Worm (Caenorhabditis elegans) whole organism, L4 larva: Measurements from ENCODE around the gene C50D2.2.

ENCODE experiments used
- F10B5.3 ChIP-seq: sonication (generic microtip); optimal IDR thresholded peaks from 2 replicates; lab custom pipeline; 2016; ENCODE audit warnings: mild to moderate bottlenecking, missing genetic modification characterization, missing compliant biosample characterization
- Y48G9A.11 ChIP-seq: fragments of 200-800 bp; sonication (Bioruptor generic); IDR thresholded peaks from 2 replicates; pipeline ENCODE4 v1.3.6; 2022; ENCODE audit warnings: missing genetic modification reagents, missing genetic modification characterization, missing compliant biosample characterization
- Y5F2A.4 ChIP-seq: fragments of 200-800 bp; sonication (Bioruptor generic); optimal IDR thresholded peaks from 2 replicates; lab custom pipeline; 2018; ENCODE audit warnings: mild to moderate bottlenecking, missing genetic modification characterization, missing compliant biosample characterization
- aha-1 ChIP-seq: fragments of 150-350 bp; peaks from one replicate; lab custom pipeline; 2014; ENCODE audit warnings: missing biosample characterization, missing genetic modification characterization
- ama-1 ChIP-seq: fragments of 150-350 bp; optimal IDR thresholded peaks from 2 replicates; lab custom pipeline; 2014; ENCODE audit warnings: inconsistent platforms, mixed read lengths
- attf-4 ChIP-seq: sonication (generic microtip); optimal IDR thresholded peaks from 3 replicates; lab custom pipeline; 2017; ENCODE audit warnings: missing biosample characterization, missing genetic modification characterization
- ceh-28 ChIP-seq: fragments of 150-350 bp; optimal IDR thresholded peaks from 2 replicates; lab custom pipeline; 2014; ENCODE audit warnings: missing biosample characterization, missing genetic modification reagents, missing genetic modification characterization
- ceh-44 ChIP-seq: fragments of 200-800 bp; sonication (Bioruptor generic); IDR thresholded peaks from 2 replicates; pipeline ENCODE4 v1.3.6; 2022; ENCODE audit warnings: missing genetic modification reagents, missing genetic modification characterization, missing compliant biosample characterization
- ctbp-1 ChIP-seq: fragments of 200-800 bp; sonication (Bioruptor generic); IDR thresholded peaks from 2 replicates; pipeline ENCODE4 v1.3.6; 2022; ENCODE audit warnings: missing genetic modification reagents, missing genetic modification characterization, missing compliant biosample characterization
- daf-19 ChIP-seq: fragments of 200-800 bp; sonication (Bioruptor generic); conservative IDR thresholded peaks from 2 replicates; pipeline ENCODE4 v1.3.6; 2022; ENCODE audit warnings: missing genetic modification characterization, missing compliant biosample characterization
- dmd-9 ChIP-seq: fragments of 200-800 bp; sonication (Bioruptor generic); IDR thresholded peaks from 2 replicates; pipeline ENCODE4 v1.3.6; 2022; ENCODE audit warnings: missing genetic modification reagents, missing genetic modification characterization, missing compliant biosample characterization
- duxl-1 ChIP-seq: sonication (generic microtip); optimal IDR thresholded peaks from 2 replicates; lab custom pipeline; 2016; ENCODE audit warnings: mild to moderate bottlenecking, missing genetic modification characterization, moderate library complexity, missing compliant biosample characterization; ENCODE audit not compliant: poor library complexity
- dve-1 ChIP-seq: sonication (generic microtip); optimal IDR thresholded peaks from 2 replicates; lab custom pipeline; 2017; ENCODE audit warnings: antibody characterized with exemption, mild to moderate bottlenecking, missing genetic modification characterization, missing compliant biosample characterization; ENCODE audit not compliant: insufficient read depth
- hif-1 ChIP-seq, 2 experiments: sonication (generic microtip); optimal IDR thresholded peaks; 2 replicates each; lab custom pipeline; 2016 to 2017; ENCODE audit warnings: missing compliant biosample characterization in 2 of 2, missing genetic modification characterization in 2 of 2, missing genetic modification reagents in 2 of 2, missing genotype in 2 of 2, mild to moderate bottlenecking in 1 of 2
- hlh-11 ChIP-seq: fragments of 200-800 bp; sonication (Bioruptor generic); optimal IDR thresholded peaks from 2 replicates; lab custom pipeline; 2018; ENCODE audit warnings: mild to moderate bottlenecking, missing genetic modification characterization, missing compliant biosample characterization
- hlh-30 ChIP-seq: sonication (generic microtip); optimal IDR thresholded peaks from 2 replicates; lab custom pipeline; 2017; ENCODE audit warnings: antibody characterized with exemption, mild to moderate bottlenecking, missing genetic modification characterization, missing compliant biosample characterization; ENCODE audit not compliant: insufficient read depth
- hmg-1.1 ChIP-seq: fragments of 200-800 bp; sonication (Bioruptor generic); IDR thresholded peaks from 2 replicates; pipeline ENCODE4 v1.3.6; 2022; ENCODE audit warnings: missing genetic modification reagents, missing genetic modification characterization, missing compliant biosample characterization
- lin-15B ChIP-seq: fragments of 150-350 bp; sonication (generic microtip); optimal IDR thresholded peaks from 3 replicates; lab custom pipeline; 2014; ENCODE audit warnings: missing biosample characterization, missing genetic modification characterization
- madf-9 ChIP-seq: fragments of 200-800 bp; sonication (Bioruptor generic); conservative IDR thresholded peaks from 2 replicates; pipeline ENCODE4 v1.3.6; 2022; ENCODE audit warnings: missing genetic modification reagents, missing genetic modification characterization, missing compliant biosample characterization
- mdl-1 ChIP-seq, 2 experiments: fragments of 150-350 bp in 1 of 2; sonication (generic microtip) in 1 of 2; optimal IDR thresholded peaks; 2 replicates each; lab custom pipeline; 2014 to 2017; ENCODE audit warnings: missing biosample characterization in 2 of 2, missing genetic modification characterization in 2 of 2
- mep-1 ChIP-seq: fragments of 150-350 bp; sonication (generic microtip); optimal IDR thresholded peaks from 3 replicates; lab custom pipeline; 2014; ENCODE audit warnings: missing biosample characterization, missing genetic modification characterization
- mes-2 ChIP-seq: sonication (generic microtip); optimal IDR thresholded peaks from 2 replicates; lab custom pipeline; 2016; ENCODE audit warnings: missing genotype, mild to moderate bottlenecking, missing genetic modification characterization, missing compliant biosample characterization; ENCODE audit not compliant: poor library complexity, severe bottlenecking
- mxl-2 ChIP-seq: fragments of 200-800 bp; sonication (Bioruptor generic); conservative IDR thresholded peaks from 2 replicates; pipeline ENCODE4 v1.3.6; 2022; ENCODE audit warnings: missing genetic modification reagents, missing genetic modification characterization, missing compliant biosample characterization
- nhr-102 ChIP-seq: sonication (generic microtip); optimal IDR thresholded peaks from 2 replicates; lab custom pipeline; 2016; ENCODE audit warnings: mild to moderate bottlenecking, missing genetic modification characterization, moderate library complexity, missing compliant biosample characterization
- nhr-11 ChIP-seq: fragments of 150-350 bp; optimal IDR thresholded peaks from 2 replicates; lab custom pipeline; 2014; ENCODE audit warnings: missing biosample characterization, missing genetic modification characterization
- nhr-28 ChIP-seq: fragments of 150-350 bp; optimal IDR thresholded peaks from 2 replicates; lab custom pipeline; 2014; ENCODE audit warnings: missing biosample characterization, missing genetic modification characterization
- nhr-41 ChIP-seq: fragments of 200-800 bp; sonication (Bioruptor generic); IDR thresholded peaks from 2 replicates; pipeline ENCODE4 v1.3.6; 2022; ENCODE audit warnings: missing genetic modification reagents, missing genetic modification characterization, missing compliant biosample characterization
- nhr-48 ChIP-seq: sonication (generic microtip); optimal IDR thresholded peaks from 2 replicates; lab custom pipeline; 2016; ENCODE audit warnings: mild to moderate bottlenecking, missing genetic modification characterization, missing compliant biosample characterization
- nhr-6 ChIP-seq: fragments of 150-350 bp; optimal IDR thresholded peaks from 2 replicates; lab custom pipeline; 2014; ENCODE audit warnings: missing biosample characterization, missing genetic modification characterization
- php-3 ChIP-seq: fragments of 200-800 bp; sonication (Bioruptor generic); IDR thresholded peaks from 2 replicates; pipeline ENCODE4 v1.3.6; 2022; ENCODE audit warnings: missing genetic modification reagents, missing genetic modification characterization, missing compliant biosample characterization
- pqm-1 ChIP-seq: sonication (generic microtip); optimal IDR thresholded peaks from 2 replicates; lab custom pipeline; 2017; ENCODE audit warnings: missing biosample characterization, missing genetic modification characterization
- rbr-2 ChIP-seq: sonication (generic microtip); optimal IDR thresholded peaks from 2 replicates; lab custom pipeline; 2016; ENCODE audit warnings: missing genotype, missing genetic modification characterization, missing compliant biosample characterization
- sdz-12 ChIP-seq: fragments of 200-800 bp; sonication (Bioruptor generic); optimal IDR thresholded peaks from 2 replicates; lab custom pipeline; 2018; ENCODE audit warnings: mild to moderate bottlenecking, missing genetic modification characterization, missing compliant biosample characterization
- skn-1 ChIP-seq: fragments of 150-350 bp; optimal IDR thresholded peaks from 2 replicates; lab custom pipeline; 2014; ENCODE audit warnings: missing biosample characterization, missing genetic modification characterization
- spr-1 ChIP-seq: sonication (generic microtip); optimal IDR thresholded peaks from 2 replicates; lab custom pipeline; 2016; ENCODE audit warnings: mild to moderate bottlenecking, missing genetic modification characterization, missing compliant biosample characterization
- spr-3 ChIP-seq: fragments of 200-800 bp; sonication (Bioruptor generic); optimal IDR thresholded peaks from 2 replicates; lab custom pipeline; 2018; ENCODE audit warnings: mild to moderate bottlenecking, missing genetic modification characterization, missing compliant biosample characterization
- unc-62 ChIP-seq, 3 experiments: fragments of 150-350 bp in 1 of 3; sonication (generic microtip); optimal IDR thresholded peaks in 2 of 3; peaks in 1 of 3; 1 replicate in 1 of 3; 2 replicates in 2 of 3; lab custom pipeline; 2014 to 2017; ENCODE audit warnings: missing biosample characterization in 3 of 3, missing genetic modification characterization in 3 of 3, missing genetic modification reagents in 3 of 3, missing genotype in 1 of 3
- ztf-11 ChIP-seq: fragments of 150-350 bp; optimal IDR thresholded peaks from 2 replicates; lab custom pipeline; 2014; ENCODE audit warnings: missing biosample characterization, missing genetic modification characterization

Gene C50D2.2

ce11 chrII:66322-66721 lies 42.6 kb upstream of the C50D2.2 start (continued):
- TF ChIP-seq hlh-30 = peak; percentile 86
- no peak for TF ChIP-seq skn-1 (tag; lab: Kevin White, UChicago)
- TF ChIP-seq nhr-6 (tag; lab: Kevin White, UChicago) = peak; percentile 17
- peak; percentile 82 for TF ChIP-seq hlh-11 (tag; lab: Kevin White, UChicago)
- no peak for TF ChIP-seq mes-2 (tag; lab: Kevin White, UChicago)
- TF ChIP-seq duxl-1 (tag; lab: Kevin White, UChicago) = no peak
- no peak for TF ChIP-seq nhr-41 (GFP tag; lab: Robert Waterston, UW)
- no peak for TF ChIP-seq F10B5.3 (tag; lab: Kevin White, UChicago)
- peak; percentile 45 for TF ChIP-seq spr-1 (tag; lab: Kevin White, UChicago)
- peak; percentile 44 for TF ChIP-seq nhr-48
- TF ChIP-seq nhr-102 = no peak
- TF ChIP-seq spr-3 (GFP tag; lab: Kevin White, UChicago) = no peak
- no peak for TF ChIP-seq ama-1 (lab: Kevin White, UChicago)
- TF ChIP-seq hmg-1.1 (GFP tag; lab: Robert Waterston, UW) = peak; percentile 29; the same call in 1 of the 2 replicates
- TF ChIP-seq attf-4 = no peak
- peak in 1 of 2 experiments; percentile 57 for TF ChIP-seq unc-62 (GFP tag; optimal IDR thresholded peaks at IDR 0.05 in 1 of 2; lab: Kevin White, UChicago)
- no peak for TF ChIP-seq unc-62 (tag; optimal IDR thresholded peaks at IDR 0.05; lab: Kevin White, UChicago)
- no peak for TF ChIP-seq ztf-11
- TF ChIP-seq nhr-28 = peak; percentile 51
- no peak for TF ChIP-seq ctbp-1 (GFP tag; lab: Robert Waterston, UW)
- peak; percentile 27 to 84 for TF ChIP-seq mdl-1 (tag; optimal IDR thresholded peaks at IDR 0.05; lab: Kevin White, UChicago)
- TF ChIP-seq rbr-2 = peak; percentile 28
- TF ChIP-seq nhr-11 (tag; lab: Kevin White, UChicago) = peak; percentile 2
- no peak for TF ChIP-seq Y5F2A.4
- TF ChIP-seq ceh-44 (GFP tag; lab: Robert Waterston, UW) = no peak
- TF ChIP-seq hif-1 (tag; optimal IDR thresholded peaks at IDR 0.05; lab: Kevin White, UChicago) = no peak
- no peak for TF ChIP-seq ceh-28
- TF ChIP-seq dmd-9 (GFP tag; lab: Robert Waterston, UW) = no peak
- TF ChIP-seq php-3 (GFP tag; lab: Robert Waterston, UW) = no peak
- peak; percentile 43 for TF ChIP-seq dve-1 (tag; lab: Kevin White, UChicago)
- TF ChIP-seq madf-9 (GFP tag; lab: Robert Waterston, UW) = peak; percentile 71
- peak; percentile 86 for TF ChIP-seq aha-1 (tag; lab: Kevin White, UChicago)

DNA sequence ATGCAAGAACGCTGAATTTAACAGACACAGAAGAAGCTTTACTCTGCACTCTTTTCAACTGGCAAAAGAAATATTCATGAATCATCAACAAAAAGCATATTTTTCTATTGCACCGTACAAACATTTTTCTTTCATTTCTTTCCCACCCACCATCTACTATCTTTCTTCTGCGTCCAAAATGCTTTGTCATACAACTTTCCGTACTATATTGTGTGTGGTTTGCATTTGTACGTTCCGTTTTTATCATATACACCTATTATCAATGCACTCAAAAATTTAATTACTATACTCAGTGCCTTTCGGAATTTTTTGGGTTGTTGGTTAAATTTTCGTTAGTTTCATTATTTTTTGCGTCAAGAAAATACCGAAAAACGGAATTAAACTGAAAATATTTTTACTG lies 41.3 kb upstream of the C50D2.2 start:
- TF ChIP-seq pqm-1 (tag; lab: Kevin White, UChicago) = peak; percentile 79
- peak; percentile 65 for TF ChIP-seq nhr-28
- no peak for TF ChIP-seq spr-1 (tag; lab: Kevin White, UChicago)
- TF ChIP-seq unc-62 (GFP tag; optimal IDR thresholded peaks at IDR 0.05 in 1 of 2; lab: Kevin White, UChicago) = peak in 1 of 2 experiments; percentile 86
- TF ChIP-seq unc-62 (tag; optimal IDR thresholded peaks at IDR 0.05; lab: Kevin White, UChicago) = no peak

DNA sequence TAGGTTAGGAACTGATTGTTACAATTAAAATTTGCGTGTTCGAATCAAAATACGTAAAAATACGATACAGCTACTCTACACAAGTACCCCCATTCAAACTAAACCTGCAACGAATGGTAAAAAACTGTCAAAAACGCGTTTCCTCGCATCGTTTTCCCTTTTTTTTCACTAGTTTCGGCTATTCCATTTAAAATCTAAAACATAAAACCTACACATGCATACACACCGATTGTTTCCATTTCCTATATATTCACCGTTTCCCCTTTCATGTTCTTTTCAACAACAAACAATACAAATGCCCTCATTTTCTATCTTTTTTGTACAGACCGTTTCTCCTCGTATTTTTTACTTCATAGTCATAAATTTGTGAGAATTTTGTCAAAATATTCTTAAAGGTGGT lies 40.2 kb upstream of the C50D2.2 start:
- TF ChIP-seq daf-19 (GFP tag; lab: Robert Waterston, UW) = no peak
- TF ChIP-seq mep-1 (tag; lab: Kevin White, UChicago) = no peak
- TF ChIP-seq mxl-2 (GFP tag; lab: Robert Waterston, UW) = no peak
- TF ChIP-seq sdz-12 = no peak
- TF ChIP-seq aha-1 (tag; lab: Kevin White, UChicago) = peak; percentile 77

DNA sequence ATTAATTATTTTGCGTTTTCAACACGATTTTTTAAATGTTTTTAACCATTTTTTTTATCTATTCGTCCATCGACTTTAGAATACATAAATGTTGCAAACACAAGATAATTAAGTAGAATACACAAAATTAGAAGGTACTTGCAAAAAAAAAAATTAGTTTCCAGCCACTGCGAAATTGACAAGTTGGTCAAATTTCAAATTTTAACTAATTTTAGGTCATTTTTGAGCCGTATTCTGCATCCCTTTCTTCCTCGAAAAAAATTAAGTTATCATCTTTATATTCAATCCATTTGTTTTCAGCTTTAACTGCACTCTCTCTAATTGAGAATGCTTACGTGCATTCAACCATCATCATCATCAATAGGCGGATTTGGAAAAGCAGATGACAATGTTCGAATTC lies 39.6 kb upstream of the C50D2.2 start, which contains the start of gene egl-26:
TSS of gene egl-26 (plus strand) at position 301 of the 400 bp plus-strand sequence.
- no peak for TF ChIP-seq lin-15B (tag; lab: Kevin White, UChicago)
- TF ChIP-seq Y48G9A.11 (GFP tag; lab: Robert Waterston, UW) = no peak
- TF ChIP-seq unc-62 (GFP tag; optimal IDR thresholded peaks at IDR 0.05 in 1 of 2; lab: Kevin White, UChicago) = peak in 1 of 2 experiments; percentile 77
- TF ChIP-seq unc-62 (tag; optimal IDR thresholded peaks at IDR 0.05; lab: Kevin White, UChicago) = no peak
- TF ChIP-seq, all 104 proteins: peak for 1
